Worm (Caenorhabditis elegans) whole organism, early embryonic: ENCODE results near the gene B0495.5.

Source experiments
- B0310.2 ChIP-seq: sonication (generic microtip); optimal IDR thresholded peaks from 2 replicates; lab custom pipeline; 2016; ENCODE audit warnings: mild to moderate bottlenecking, missing genetic modification characterization, missing compliant biosample characterization
- F13C5.2 ChIP-seq: sonication (generic microtip); optimal IDR thresholded peaks from 2 replicates; lab custom pipeline; 2017; ENCODE audit warnings: mild to moderate bottlenecking, missing genetic modification characterization, inconsistent platforms, missing compliant biosample characterization
- aly-1 ChIP-seq: sonication (generic microtip); optimal IDR thresholded peaks from 2 replicates; lab custom pipeline; 2016; ENCODE audit warnings: missing genetic modification characterization, missing compliant biosample characterization
- ama-1 ChIP-seq: fragments of 150-350 bp; optimal IDR thresholded peaks from 2 replicates; lab custom pipeline; 2014
- ceh-13 ChIP-seq: fragments of 200-800 bp; sonication (Bioruptor generic); optimal IDR thresholded peaks from 2 replicates; lab custom pipeline; 2018; ENCODE audit warnings: mild to moderate bottlenecking, missing genetic modification characterization, missing compliant biosample characterization
- ceh-36 ChIP-seq: sonication (generic microtip); optimal IDR thresholded peaks from 2 replicates; lab custom pipeline; 2016; ENCODE audit warnings: missing genetic modification characterization, inconsistent platforms, missing compliant biosample characterization
- ets-7 ChIP-seq: sonication (generic microtip); optimal IDR thresholded peaks from 2 replicates; lab custom pipeline; 2016; ENCODE audit warnings: missing genotype, missing genetic modification characterization, missing compliant biosample characterization
- flt-1 ChIP-seq: fragments of 200-800 bp; sonication (Bioruptor generic); IDR thresholded peaks from 2 replicates; pipeline ENCODE4 v1.3.6; 2022; ENCODE audit warnings: missing genetic modification characterization, missing compliant biosample characterization
- hmbx-1 ChIP-seq: sonication (generic microtip); optimal IDR thresholded peaks from 2 replicates; lab custom pipeline; 2016; ENCODE audit warnings: mild to moderate bottlenecking, missing genetic modification characterization, missing compliant biosample characterization
- hmg-4 ChIP-seq: fragments of 200-800 bp; sonication (Bioruptor generic); optimal IDR thresholded peaks from 2 replicates; lab custom pipeline; 2018; ENCODE audit warnings: mild to moderate bottlenecking, missing genetic modification characterization, missing compliant biosample characterization
- hnd-1 ChIP-seq: sonication (generic microtip); optimal IDR thresholded peaks from 2 replicates; lab custom pipeline; 2016; ENCODE audit warnings: missing genetic modification characterization, missing compliant biosample characterization
- pes-1 ChIP-seq: fragments of 200-800 bp; sonication (Bioruptor generic); IDR thresholded peaks from 2 replicates; pipeline ENCODE4 v1.3.6; 2022; ENCODE audit warnings: missing genetic modification reagents, missing genetic modification characterization, missing compliant biosample characterization
- scrt-1 ChIP-seq: fragments of 200-800 bp; sonication (Bioruptor generic); IDR thresholded peaks from 2 replicates; pipeline ENCODE4 v1.3.6; 2022; ENCODE audit warnings: missing genetic modification characterization, missing compliant biosample characterization
- sea-1 ChIP-seq: fragments of 200-800 bp; sonication (Bioruptor generic); conservative IDR thresholded peaks from 2 replicates; pipeline ENCODE4 v1.3.6; 2022; ENCODE audit warnings: missing genetic modification characterization, missing compliant biosample characterization
- tbx-11 ChIP-seq: fragments of 200-800 bp; sonication (Bioruptor generic); IDR thresholded peaks from 2 replicates; pipeline ENCODE4 v1.3.6; 2022; ENCODE audit warnings: missing genetic modification characterization, missing compliant biosample characterization
- tbx-37 ChIP-seq: fragments of 200-800 bp; sonication (Bioruptor generic); conservative IDR thresholded peaks from 2 replicates; pipeline ENCODE4 v1.3.6; 2022; ENCODE audit warnings: missing genetic modification reagents, missing genetic modification characterization, missing compliant biosample characterization
- tra-4 ChIP-seq: sonication (generic microtip); optimal IDR thresholded peaks from 2 replicates; lab custom pipeline; 2017; ENCODE audit warnings: missing genetic modification characterization, missing compliant biosample characterization

B0495.5 gene

DNA sequence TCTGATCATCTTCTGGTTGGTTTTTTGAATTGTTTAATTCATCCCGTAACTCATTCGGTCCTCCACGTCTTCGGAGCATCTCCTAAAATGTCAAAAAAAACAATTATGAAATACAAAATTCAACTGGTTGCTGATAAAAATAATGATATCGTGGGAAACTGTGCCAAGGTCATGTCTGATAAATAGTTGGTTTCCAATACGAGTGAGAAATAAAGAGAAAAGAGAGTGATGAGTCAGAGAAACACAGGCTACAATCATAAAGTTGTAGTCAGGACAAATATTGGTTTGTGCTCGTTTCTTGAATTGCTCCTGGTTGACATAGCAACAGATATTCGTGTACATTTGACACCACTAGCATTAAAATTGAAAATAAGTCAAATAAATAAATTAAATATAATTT, 6.8 kb upstream of the B0495.5 start, which contains the start of gene B0495.7:
Gene B0495.7 (minus strand): TSS at position 82 of the 400 bp plus-strand sequence.
- TF ChIP-seq tbx-11 (no peak), pes-1 (GFP tag; lab: Robert Waterston, UW) (no peak)

- TF ChIP-seq sea-1 = no peak
- no peak for TF ChIP-seq tra-4 (tag; lab: Kevin White, UChicago)
- no peak for TF ChIP-seq scrt-1 (GFP tag; lab: Robert Waterston, UW)
- no peak for TF ChIP-seq hnd-1
- TF ChIP-seq pes-1 (GFP tag; lab: Robert Waterston, UW) = no peak
Observed at ce11 chrII:7704387-7704786, 6.1 kb upstream of the B0495.5 start.

ce11 chrII:7699009-7699408, 703 bp upstream of the B0495.5 start, which contains the start of the genes moa-2 and cdk-11.1:
Gene moa-2, minus strand, starts transcription at chrII:7699033.
Gene cdk-11.1, plus strand, starts transcription at chrII:7699235.
- TF ChIP-seq aly-1 (tag; lab: Kevin White, UChicago) = no peak
- no peak for TF ChIP-seq hnd-1
- no peak for TF ChIP-seq hmbx-1 (tag; lab: Kevin White, UChicago)
- no peak for TF ChIP-seq F13C5.2 (tag; lab: Kevin White, UChicago)
- no peak for TF ChIP-seq B0310.2
- TF ChIP-seq flt-1 (GFP tag; lab: Robert Waterston, UW) = no peak
- TF ChIP-seq ceh-13 (GFP tag; lab: Kevin White, UChicago) = no peak
- no peak for TF ChIP-seq pes-1 (GFP tag; lab: Robert Waterston, UW)
- TF ChIP-seq ceh-36 (tag; lab: Kevin White, UChicago) = no peak
- no peak for TF ChIP-seq ama-1 (lab: Kevin White, UChicago)
- no peak for TF ChIP-seq tbx-11
- TF ChIP-seq ets-7 = no peak
- TF ChIP-seq sea-1 = no peak
- TF ChIP-seq tbx-37 (GFP tag; lab: Robert Waterston, UW) = no peak
- TF ChIP-seq scrt-1 (GFP tag; lab: Robert Waterston, UW) = no peak

DNA sequence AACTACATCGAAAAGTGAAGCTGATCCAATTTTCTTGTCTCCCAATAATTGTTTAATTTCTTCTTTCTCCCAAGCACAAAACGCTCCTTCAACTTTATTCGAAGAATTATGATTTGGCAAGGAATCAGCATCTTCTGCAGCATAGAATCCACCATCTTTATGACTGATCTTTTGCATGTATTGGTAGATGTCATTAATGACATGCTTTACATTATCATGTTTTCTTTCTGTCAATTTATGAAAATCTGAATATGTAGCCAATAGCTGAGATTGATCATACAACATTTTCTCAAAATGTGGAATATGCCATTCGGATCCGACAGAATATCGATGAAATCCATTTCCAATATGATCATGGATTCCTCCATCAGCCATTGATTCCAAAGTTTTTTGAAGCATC, 1.1 kb downstream of the B0495.5 start:
- TF ChIP-seq flt-1 (GFP tag; lab: Robert Waterston, UW) (no peak), pes-1 (GFP tag; lab: Robert Waterston, UW) (no peak), aly-1 (tag; lab: Kevin White, UChicago) (no peak)

DNA sequence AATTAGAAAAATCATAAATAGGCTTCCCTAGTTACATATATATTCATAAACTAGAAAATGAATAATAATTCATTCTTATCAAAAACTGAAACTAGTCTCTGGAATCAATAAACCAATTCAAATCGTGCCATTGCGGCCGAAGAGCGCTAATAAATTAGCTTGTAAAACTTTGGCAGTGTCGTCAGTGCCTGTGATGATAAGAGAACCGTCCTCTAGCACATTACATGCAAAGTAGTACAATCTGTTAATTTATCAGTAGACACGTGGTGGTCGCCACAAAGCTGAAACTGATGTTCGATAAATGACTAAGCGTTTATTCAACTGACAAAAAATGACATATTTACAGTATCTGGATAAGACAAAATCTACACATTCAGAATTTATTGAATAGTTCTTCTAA, 2.7 kb downstream of the B0495.5 start:
- TF ChIP-seq hnd-1 (no peak), sea-1 (no peak), ama-1 (lab: Kevin White, UChicago) (no peak), scrt-1 (GFP tag; lab: Robert Waterston, UW) (no peak)

- TF ChIP-seq F13C5.2 (tag; lab: Kevin White, UChicago) (no peak), hmg-4 (GFP tag; lab: Kevin White, UChicago) (no peak), hmbx-1 (tag; lab: Kevin White, UChicago) (no peak), ceh-36 (tag; lab: Kevin White, UChicago) (no peak), ceh-13 (GFP tag; lab: Kevin White, UChicago) (no peak), flt-1 (GFP tag; lab: Robert Waterston, UW) (no peak), ama-1 (lab: Kevin White, UChicago) (no peak), aly-1 (tag; lab: Kevin White, UChicago) (no peak), tbx-11 (no peak), sea-1 (no peak), pes-1 (GFP tag; lab: Robert Waterston, UW) (no peak), scrt-1 (GFP tag; lab: Robert Waterston, UW) (no peak), ets-7 (no peak), tbx-37 (GFP tag; lab: Robert Waterston, UW) (no peak), B0310.2 (no peak), hnd-1 (no peak), tra-4 (tag; lab: Kevin White, UChicago) (no peak)
Observed at ce11 chrII:7694745-7695144, 3.6 kb downstream of the B0495.5 start.

DNA sequence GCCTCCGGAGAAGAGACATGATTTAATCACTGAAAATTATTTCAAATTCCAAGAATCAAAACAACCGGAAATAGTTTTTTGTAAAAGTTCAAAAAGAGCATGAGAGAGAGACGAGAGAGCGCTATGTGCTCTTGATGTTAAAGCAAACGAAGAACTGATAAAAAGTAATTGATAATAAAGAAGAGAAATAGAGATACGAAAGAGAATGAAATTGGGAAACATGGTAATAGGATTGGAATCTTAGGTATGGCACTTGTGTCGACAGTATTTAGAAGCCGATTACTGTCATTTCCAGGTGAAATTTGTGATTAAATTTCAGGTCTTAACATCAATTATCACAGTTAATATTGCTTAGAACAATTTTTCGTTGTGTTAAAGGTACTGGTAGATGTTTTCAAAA, 4.4 kb downstream of the B0495.5 start, which contains the start of gene nhx-2:
Gene nhx-2 (minus strand): TSS at position 29 of the 400 bp plus-strand sequence.
- no peak for TF ChIP-seq B0310.2
- TF ChIP-seq tra-4 (tag; lab: Kevin White, UChicago) = no peak
- no peak for TF ChIP-seq tbx-11
- TF ChIP-seq tbx-37 (GFP tag; lab: Robert Waterston, UW) = no peak
- no peak for TF ChIP-seq scrt-1 (GFP tag; lab: Robert Waterston, UW)
- no peak for TF ChIP-seq aly-1 (tag; lab: Kevin White, UChicago)
- TF ChIP-seq ceh-36 (tag; lab: Kevin White, UChicago) = no peak
- no peak for TF ChIP-seq flt-1 (GFP tag; lab: Robert Waterston, UW)
- no peak for TF ChIP-seq ceh-13 (GFP tag; lab: Kevin White, UChicago)
- TF ChIP-seq hmg-4 (GFP tag; lab: Kevin White, UChicago) = no peak
- no peak for TF ChIP-seq ets-7
- TF ChIP-seq sea-1 = no peak
- TF ChIP-seq hmbx-1 (tag; lab: Kevin White, UChicago) = no peak
- no peak for TF ChIP-seq hnd-1
- TF ChIP-seq F13C5.2 (tag; lab: Kevin White, UChicago) = no peak
- TF ChIP-seq ama-1 (lab: Kevin White, UChicago) = no peak
- no peak for TF ChIP-seq pes-1 (GFP tag; lab: Robert Waterston, UW)

ce11 chrII:7690384-7690783, 7.9 kb downstream of the B0495.5 start, which contains the start of gene pid-1:
Gene pid-1, minus strand, starts transcription at chrII:7690556.
- TF ChIP-seq sea-1 = no peak
- TF ChIP-seq F13C5.2 (tag; lab: Kevin White, UChicago) = no peak
- TF ChIP-seq hmbx-1 (tag; lab: Kevin White, UChicago) = no peak
- TF ChIP-seq scrt-1 (GFP tag; lab: Robert Waterston, UW) = no peak
